Worm (Caenorhabditis elegans): Measurements from ENCODE around the gene dur-1.

DNA sequence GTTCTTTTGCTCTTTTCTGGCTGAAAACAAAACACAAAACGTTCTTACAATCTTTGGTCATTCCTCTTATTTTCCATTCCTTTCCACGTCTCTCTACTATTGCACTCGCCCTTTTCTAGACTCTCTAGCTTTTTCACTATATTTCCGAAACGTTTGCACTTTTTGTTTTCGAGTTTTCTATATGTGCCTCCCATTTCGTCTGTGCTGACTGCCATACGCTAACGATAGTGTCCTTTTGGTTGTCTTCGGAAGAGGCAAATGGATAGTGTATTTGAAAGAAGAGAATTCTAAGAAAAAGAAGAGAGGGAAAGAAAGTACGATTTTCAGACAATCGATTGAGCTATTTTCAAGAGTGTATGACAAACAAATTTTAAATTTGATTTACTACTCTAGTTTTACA, 55.2 kb downstream of the dur-1 start:
- no peak for TF ChIP-seq nhr-48 (tag; optimal IDR thresholded peaks at IDR 0.05)
- TF ChIP-seq ceh-82 (tag; optimal IDR thresholded peaks at IDR 0.05), result no peak
- TF ChIP-seq nhr-11 (tag; optimal IDR thresholded peaks at IDR 0.05), result no peak
- peak in 1 of 2 experiments; percentile 51 for TF ChIP-seq unc-62 (GFP tag; optimal IDR thresholded peaks at IDR 0.05 in 1 of 2)
- no peak for TF ChIP-seq unc-62 (tag; optimal IDR thresholded peaks at IDR 0.05)
- TF ChIP-seq lin-15B (tag; optimal IDR thresholded peaks at IDR 0.05), result no peak
- no peak for TF ChIP-seq ama-1 (optimal IDR thresholded peaks at IDR 0.05)
- TF ChIP-seq ceh-44 (GFP tag; IDR thresholded peaks at IDR 0.05), result no peak
- TF ChIP-seq vab-7 (GFP tag; IDR thresholded peaks at IDR 0.05), result no peak
- TF ChIP-seq ceh-32 (tag; optimal IDR thresholded peaks at IDR 0.05; ENCODE audit: poor library complexity), result no peak
- TF ChIP-seq dmd-8 (GFP tag; IDR thresholded peaks at IDR 0.05), result no peak
